Fruit fly (Drosophila melanogaster): ENCODE measurements around the gene kar.
A peak's percentile ranks its signal among the peaks of the same experiment; 100 is the strongest.

kar gene

dm6 chr3R:12691422-12692101, 2.4 kb upstream of the kar start, which contains the start of gene Arp1:
Gene Arp1, plus strand, starts transcription at chr3R:12691743.
- TF ChIP-seq tj (GFP tag; optimal IDR thresholded peaks at IDR 0.05) (no peak), bab1 (GFP tag; optimal IDR thresholded peaks at IDR 0.05) (peak; percentile 4), CG14711 (tag; optimal IDR thresholded peaks at IDR 0.05) (no peak), CG1620 (GFP tag; optimal IDR thresholded peaks at IDR 0.05) (no peak), Crg-1 (GFP tag; optimal IDR thresholded peaks at IDR 0.05) (no peak), CG12768 (GFP tag; optimal IDR thresholded peaks at IDR 0.05) (no peak)

- peak; percentile 54 for TF ChIP-seq CG12768 (GFP tag; optimal IDR thresholded peaks at IDR 0.05)
- TF ChIP-seq ovo (GFP tag; optimal IDR thresholded peaks at IDR 0.05), result no peak
- no peak for TF ChIP-seq CG5204 (GFP tag; optimal IDR thresholded peaks at IDR 0.05)
- no peak for TF ChIP-seq tj (GFP tag; optimal IDR thresholded peaks at IDR 0.05)
- TF ChIP-seq Mnt (GFP tag; optimal IDR thresholded peaks at IDR 0.05), result no peak
- TF ChIP-seq cic (GFP tag; optimal IDR thresholded peaks at IDR 0.05), result peak; percentile 22
- peak; percentile 5 for TF ChIP-seq Crg-1 (GFP tag; optimal IDR thresholded peaks at IDR 0.05)
- no peak for TF ChIP-seq Clk (GFP tag; optimal IDR thresholded peaks at IDR 0.05)
- peak; percentile 44 for TF ChIP-seq CG7045 (GFP tag; optimal IDR thresholded peaks at IDR 0.05)
- TF ChIP-seq pad (GFP tag; optimal IDR thresholded peaks at IDR 0.05), result peak; percentile 17
- no peak for TF ChIP-seq bab1 (GFP tag; optimal IDR thresholded peaks at IDR 0.05)
- TF ChIP-seq cnc (optimal IDR thresholded peaks at IDR 0.05), result no peak
- TF ChIP-seq Hr96 (GFP tag; optimal IDR thresholded peaks at IDR 0.05), result no peak
- TF ChIP-seq CG33017 (tag; optimal IDR thresholded peaks at IDR 0.05), result peak; percentile 10
- TF ChIP-seq CG11617 (GFP tag; optimal IDR thresholded peaks at IDR 0.05), result no peak
- no peak for TF ChIP-seq CG1620 (GFP tag; optimal IDR thresholded peaks at IDR 0.05)
- TF ChIP-seq CG7101 (tag; optimal IDR thresholded peaks at IDR 0.05), result peak; percentile 41
- no peak for TF ChIP-seq kay (GFP tag; ENCODE audit: borderline replicate concordance)
- TF ChIP-seq toe (GFP tag; optimal IDR thresholded peaks at IDR 0.05), result no peak
- peak; percentile 6 for TF ChIP-seq CG14711 (tag; optimal IDR thresholded peaks at IDR 0.05)
Observed at dm6 chr3R:12688116-12688515, 1.1 kb downstream of the kar start.

- no peak for TF ChIP-seq ovo (GFP tag; optimal IDR thresholded peaks at IDR 0.05)
- peak; percentile 36 for TF ChIP-seq CG7101 (tag; optimal IDR thresholded peaks at IDR 0.05)
- no peak for TF ChIP-seq Hr96 (GFP tag; optimal IDR thresholded peaks at IDR 0.05)
- no peak for TF ChIP-seq cic (GFP tag; optimal IDR thresholded peaks at IDR 0.05)
- TF ChIP-seq CG14711 (tag; optimal IDR thresholded peaks at IDR 0.05), result peak; percentile 15
- TF ChIP-seq toe (GFP tag; optimal IDR thresholded peaks at IDR 0.05), result no peak
- no peak for TF ChIP-seq kay (GFP tag; ENCODE audit: borderline replicate concordance)
- TF ChIP-seq cnc (optimal IDR thresholded peaks at IDR 0.05), result no peak
- no peak for TF ChIP-seq Mnt (GFP tag; optimal IDR thresholded peaks at IDR 0.05)
- no peak for TF ChIP-seq Clk (GFP tag; optimal IDR thresholded peaks at IDR 0.05)
- no peak for TF ChIP-seq Crg-1 (GFP tag; optimal IDR thresholded peaks at IDR 0.05)
- TF ChIP-seq CG7045 (GFP tag; optimal IDR thresholded peaks at IDR 0.05), result peak; percentile 20
- TF ChIP-seq CG1620 (GFP tag; optimal IDR thresholded peaks at IDR 0.05), result no peak
- no peak for TF ChIP-seq CG33017 (tag; optimal IDR thresholded peaks at IDR 0.05)
- no peak for TF ChIP-seq bab1 (GFP tag; optimal IDR thresholded peaks at IDR 0.05)
Observed at dm6 chr3R:12685290-12685689, 3.9 kb downstream of the kar start.

- no peak for TF ChIP-seq toe (GFP tag; optimal IDR thresholded peaks at IDR 0.05)
- TF ChIP-seq cnc (optimal IDR thresholded peaks at IDR 0.05), result no peak
Observed at dm6 chr3R:12681275-12681674, 7.9 kb downstream of the kar start, which contains the start of gene Cyp313a4. Gene Cyp313a4, minus strand, starts transcription at chr3R:12681375.

dm6 chr3R:12678850-12679249, 10.3 kb downstream of the kar start, which contains the start of gene mbo:
Gene mbo, minus strand, starts transcription at chr3R:12679052.
- TF ChIP-seq cnc (optimal IDR thresholded peaks at IDR 0.05), result no peak
- TF ChIP-seq ovo (GFP tag; optimal IDR thresholded peaks at IDR 0.05), result no peak
- no peak for TF ChIP-seq CG5204 (GFP tag; optimal IDR thresholded peaks at IDR 0.05)
- TF ChIP-seq CG14711 (tag; optimal IDR thresholded peaks at IDR 0.05), result no peak
- no peak for TF ChIP-seq toe (GFP tag; optimal IDR thresholded peaks at IDR 0.05)
- TF ChIP-seq Mnt (GFP tag; optimal IDR thresholded peaks at IDR 0.05), result no peak
- TF ChIP-seq Hr96 (GFP tag; optimal IDR thresholded peaks at IDR 0.05), result no peak
- TF ChIP-seq Clk (GFP tag; optimal IDR thresholded peaks at IDR 0.05), result no peak
- no peak for TF ChIP-seq CG1620 (GFP tag; optimal IDR thresholded peaks at IDR 0.05)

DNA sequence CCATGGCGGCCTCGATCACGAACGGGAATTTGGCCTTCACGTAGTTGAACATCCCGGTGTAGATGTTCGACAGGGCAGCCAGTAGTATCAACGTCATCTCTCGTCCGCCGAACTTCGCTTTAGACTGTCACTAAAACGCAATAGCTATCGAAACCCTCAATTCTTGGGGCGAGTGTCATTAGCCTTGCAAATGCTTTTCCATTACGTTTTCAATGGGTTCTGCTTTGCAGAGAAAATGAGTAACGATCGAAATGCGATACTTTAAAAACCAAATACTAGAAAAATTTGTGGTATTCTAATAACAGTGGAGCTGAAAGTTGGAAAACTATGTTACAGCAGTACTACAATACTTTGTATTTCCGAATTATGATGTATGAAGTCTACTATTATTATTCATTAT, 13.0 kb downstream of the kar start, which contains the start of gene CG43630:
CG43630 (minus strand) TSS at position 101 of the 400 bp plus-strand sequence.
- TF ChIP-seq CG33017 (tag; optimal IDR thresholded peaks at IDR 0.05) (peak; percentile 46), CG5204 (GFP tag; optimal IDR thresholded peaks at IDR 0.05) (no peak), CG7045 (GFP tag; optimal IDR thresholded peaks at IDR 0.05) (no peak), cnc (optimal IDR thresholded peaks at IDR 0.05) (no peak), CG1620 (GFP tag; optimal IDR thresholded peaks at IDR 0.05) (no peak), Mnt (GFP tag; optimal IDR thresholded peaks at IDR 0.05) (no peak), Clk (GFP tag; optimal IDR thresholded peaks at IDR 0.05) (no peak), toe (GFP tag; optimal IDR thresholded peaks at IDR 0.05) (no peak), tj (GFP tag; optimal IDR thresholded peaks at IDR 0.05) (no peak), ovo (GFP tag; optimal IDR thresholded peaks at IDR 0.05) (no peak), CG14711 (tag; optimal IDR thresholded peaks at IDR 0.05) (peak; percentile 6), CG11617 (GFP tag; optimal IDR thresholded peaks at IDR 0.05) (no peak), CG7101 (tag; optimal IDR thresholded peaks at IDR 0.05) (no peak), bab1 (GFP tag; optimal IDR thresholded peaks at IDR 0.05) (no peak), Hr96 (GFP tag; optimal IDR thresholded peaks at IDR 0.05) (no peak), pad (GFP tag; optimal IDR thresholded peaks at IDR 0.05) (no peak), kay (GFP tag; ENCODE audit: borderline replicate concordance) (no peak), CG12768 (GFP tag; optimal IDR thresholded peaks at IDR 0.05) (peak; percentile 64), Crg-1 (GFP tag; optimal IDR thresholded peaks at IDR 0.05) (no peak)
